Worm (Caenorhabditis elegans): ENCODE data around the gene F47B8.1.
A peak's percentile ranks its signal among the peaks of the same experiment; 100 is the strongest.

- TF ChIP-seq him-1 (tag; optimal IDR thresholded peaks at IDR 0.05) (no peak), C06A6.2 (GFP tag; conservative IDR thresholded peaks at IDR 0.05) (no peak), xnd-1 (tag; optimal IDR thresholded peaks at IDR 0.05) (no peak), K11D2.4 (GFP tag; IDR thresholded peaks at IDR 0.05) (no peak), Y56A3A.18 (GFP tag; IDR thresholded peaks at IDR 0.05) (no peak), madf-3 (GFP tag; IDR thresholded peaks at IDR 0.05) (no peak), cebp-2 (GFP tag; IDR thresholded peaks at IDR 0.05) (no peak), F37B4.10 (GFP tag; IDR thresholded peaks at IDR 0.05) (no peak), snpc-4 (GFP tag; optimal IDR thresholded peaks at IDR 0.05) (no peak), snpc-4 (tag; optimal IDR thresholded peaks at IDR 0.05) (peak in 3 of 4 experiments; percentile 49 to 94 (median 89)), sea-2 (GFP tag; IDR thresholded peaks at IDR 0.05) (no peak), efl-1 (GFP tag; optimal IDR thresholded peaks at IDR 0.05) (no peak), nfya-1 (tag; optimal IDR thresholded peaks at IDR 0.05; ENCODE audit: borderline replicate concordance, insufficient read depth) (no peak), ceh-58 (GFP tag; IDR thresholded peaks at IDR 0.05) (no peak), hmg-20 (GFP tag; IDR thresholded peaks at IDR 0.05) (no peak)
Measured at ce11 chrV:14361973-14362372, 47.8 kb upstream of the F47B8.1 start.

Data from whole organism, young adult.